Fruit fly (Drosophila melanogaster) whole organism: ENCODE data around the gene Cpr65Au.
"Not testable (repeated sequence)": the region's sequence is repeated elsewhere in the genome, so short reads cannot be mapped to it uniquely, and the experiment has no call there.

Source experiments
- CG8478 ChIP-seq: fragments of >200 bp; optimal IDR thresholded peaks from 2 replicates; lab custom pipeline; 2018; ENCODE audit warnings: inconsistent platforms
- Dll ChIP-seq: fragments of >200 bp; optimal IDR thresholded peaks from 2 replicates; lab custom pipeline; 2017
- EcR ChIP-seq, 2 experiments: fragments of >200 bp; optimal IDR thresholded peaks; 2 replicates each; lab custom pipeline; 2017; ENCODE audit warnings: missing biosample characterization in 2 of 2, missing genetic modification characterization in 2 of 2, missing genetic modification reagents in 2 of 2
- pan ChIP-seq: fragments of >200 bp; optimal IDR thresholded peaks from 2 replicates; lab custom pipeline; 2017
- psq ChIP-seq: fragments of >200 bp; optimal IDR thresholded peaks from 2 replicates; lab custom pipeline; 2017
- usp ChIP-seq: fragments of >200 bp; optimal IDR thresholded peaks from 2 replicates; lab custom pipeline; 2017; ENCODE audit warnings: missing biosample characterization, missing genetic modification characterization, mixed read lengths

DNA sequence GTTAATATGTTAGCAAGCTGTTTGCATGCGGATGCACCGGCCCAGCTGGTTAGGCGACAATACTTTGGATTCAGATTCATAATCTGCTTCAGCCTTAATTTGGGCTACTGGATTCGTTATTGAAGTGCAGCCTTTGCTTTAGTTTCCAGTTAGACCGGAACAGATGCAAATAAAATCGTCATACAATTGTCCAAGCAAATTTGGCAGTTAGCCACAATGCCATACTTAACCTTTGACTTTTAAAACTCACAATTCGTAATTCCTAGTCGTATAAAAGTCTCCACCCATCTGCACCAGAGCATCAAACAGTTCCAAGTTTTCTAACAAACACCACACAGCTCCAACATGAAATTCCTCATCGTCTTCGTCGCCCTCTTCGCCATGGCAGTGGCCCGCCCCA lies 17.3 kb upstream of the Cpr65Au start, which contains the start of gene Lcp65Ab1:
- TF ChIP-seq pan; EcR (GFP tag; optimal IDR thresholded peaks at IDR 0.05; lab: Kevin White, UChicago); psq (lab: Kevin White, UChicago); usp (GFP tag; lab: Kevin White, UChicago); CG8478 (lab: Kevin White, UChicago); Dll (lab: Kevin White, UChicago): not testable (repeated sequence)
